Fruit fly (Drosophila melanogaster) whole organism, adult: ENCODE measurements around the gene CG7298.

Source experiments
- CG11617 ChIP-seq: fragments of 200-800 bp; sonication (Bioruptor generic); optimal IDR thresholded peaks from 2 replicates; lab custom pipeline; 2017; ENCODE audit warnings: mild to moderate bottlenecking, missing biosample characterization, missing genetic modification reagents, missing genetic modification characterization
- CG12768 ChIP-seq: fragments of 200-800 bp; sonication (Bioruptor generic); optimal IDR thresholded peaks from 2 replicates; lab custom pipeline; 2017; ENCODE audit warnings: missing biosample characterization, missing genetic modification characterization, mild to moderate bottlenecking, moderate library complexity, missing genetic modification reagents
- CG33017 ChIP-seq: fragments of 200-800 bp; sonication (Bioruptor generic); optimal IDR thresholded peaks from 2 replicates; lab custom pipeline; 2018; ENCODE audit warnings: missing biosample characterization, mild to moderate bottlenecking, missing genetic modification characterization, moderate library complexity
- CG5204 ChIP-seq: fragments of 200-800 bp; sonication (Bioruptor generic); optimal IDR thresholded peaks from 2 replicates; lab custom pipeline; 2016; ENCODE audit warnings: missing biosample characterization, missing genetic modification characterization
- Crg-1 ChIP-seq: fragments of 200-800 bp; sonication (Bioruptor generic); optimal IDR thresholded peaks from 2 replicates; lab custom pipeline; 2016; ENCODE audit warnings: missing biosample characterization, missing genetic modification characterization
- Mnt ChIP-seq: fragments of 200-800 bp; sonication (Bioruptor generic); optimal IDR thresholded peaks from 2 replicates; lab custom pipeline; 2016; ENCODE audit warnings: missing biosample characterization, mild to moderate bottlenecking, missing genetic modification characterization
- kay ChIP-seq: fragments of 200-800 bp; sonication (Bioruptor generic); peaks from one replicate; lab custom pipeline; 2016; ENCODE audit warnings: missing biosample characterization, missing genetic modification characterization, borderline replicate concordance
- ovo ChIP-seq: fragments of 200-800 bp; sonication (Bioruptor generic); optimal IDR thresholded peaks from 2 replicates; lab custom pipeline; 2016; ENCODE audit warnings: missing biosample characterization, missing genetic modification characterization
- pad ChIP-seq: fragments of 200-800 bp; sonication (Bioruptor generic); optimal IDR thresholded peaks from 3 replicates; lab custom pipeline; 2017; ENCODE audit warnings: missing biosample characterization, missing genetic modification characterization, mild to moderate bottlenecking, moderate library complexity, missing genetic modification reagents

DNA sequence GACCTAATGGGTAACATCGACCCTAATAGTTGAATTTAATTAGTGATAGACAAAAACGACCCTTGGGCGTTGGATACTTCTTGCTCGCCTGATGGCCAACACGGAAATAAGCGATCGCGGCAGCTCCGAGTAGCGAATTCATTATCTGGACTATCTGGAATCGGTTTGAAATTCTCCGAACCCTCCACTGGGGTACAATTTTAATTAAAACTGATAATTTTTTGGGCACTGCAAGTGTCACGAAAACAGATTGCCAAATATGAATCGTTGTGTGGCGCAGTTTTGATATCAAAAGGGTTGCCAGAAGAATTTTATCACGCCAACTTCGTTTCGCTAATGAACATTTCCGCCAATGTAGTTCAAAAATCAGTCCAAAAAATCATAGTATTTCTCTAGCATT is 6.4 kb upstream of the CG7298 start:
- no peak for TF ChIP-seq ovo (GFP tag; lab: Kevin White, UChicago)
- TF ChIP-seq CG11617 (GFP tag; lab: Kevin White, UChicago) = no peak
- no peak for TF ChIP-seq pad (GFP tag; lab: Kevin White, UChicago)
- TF ChIP-seq CG12768 (GFP tag; lab: Kevin White, UChicago) = no peak
- no peak for TF ChIP-seq CG33017 (tag; lab: Kevin White, UChicago)
- TF ChIP-seq Crg-1 (GFP tag; lab: Kevin White, UChicago) = no peak
- TF ChIP-seq Mnt (GFP tag; lab: Kevin White, UChicago) = no peak
- TF ChIP-seq CG5204 (GFP tag; lab: Kevin White, UChicago) = no peak
- TF ChIP-seq kay (GFP tag; lab: Kevin White, UChicago) = no peak
